Fruit fly (Drosophila melanogaster) whole organism: ENCODE measurements around the gene Eno.

Source experiments
- CG8478 ChIP-seq: fragments of >200 bp; optimal IDR thresholded peaks from 2 replicates; lab custom pipeline; 2018; ENCODE audit warnings: inconsistent platforms
- Dll ChIP-seq: fragments of >200 bp; optimal IDR thresholded peaks from 2 replicates; lab custom pipeline; 2017
- EcR ChIP-seq, 2 experiments: fragments of >200 bp; optimal IDR thresholded peaks; 2 replicates each; lab custom pipeline; 2017; ENCODE audit warnings: missing biosample characterization in 2 of 2, missing genetic modification characterization in 2 of 2, missing genetic modification reagents in 2 of 2
- pan ChIP-seq: fragments of >200 bp; optimal IDR thresholded peaks from 2 replicates; lab custom pipeline; 2017
- psq ChIP-seq: fragments of >200 bp; optimal IDR thresholded peaks from 2 replicates; lab custom pipeline; 2017
- usp ChIP-seq: fragments of >200 bp; optimal IDR thresholded peaks from 2 replicates; lab custom pipeline; 2017; ENCODE audit warnings: missing biosample characterization, missing genetic modification characterization, mixed read lengths

Gene Eno

dm6 chr2L:1729607-1730011, at the start of gene Eno, which contains the start of gene CG31937:
TSS of gene Eno (minus strand) at chr2L:1729636.
TSS of gene CG31937 (plus strand) at chr2L:1729887.
- TF ChIP-seq Dll (no peak), CG8478 (no peak), EcR (GFP tag; optimal IDR thresholded peaks at IDR 0.05; lab: Kevin White, UChicago) (no peak), pan (lab: Kevin White, UChicago) (no peak), usp (GFP tag; lab: Kevin White, UChicago) (no peak), psq (lab: Kevin White, UChicago) (no peak)

dm6 chr2L:1758853-1759252, 29.4 kb upstream of the Eno start, which contains the start of gene CG17650:
TSS of gene CG17650 (minus strand) at chr2L:1759093.
- no peak for TF ChIP-seq CG8478
- TF ChIP-seq pan (lab: Kevin White, UChicago), result no peak
- TF ChIP-seq EcR (GFP tag; optimal IDR thresholded peaks at IDR 0.05; lab: Kevin White, UChicago), result no peak
- TF ChIP-seq psq (lab: Kevin White, UChicago), result no peak
- no peak for TF ChIP-seq usp (GFP tag; lab: Kevin White, UChicago)
- TF ChIP-seq Dll, result no peak

dm6 chr2L:1756351-1756750, 26.9 kb upstream of the Eno start, which contains the start of gene Gr22f:
TSS of gene Gr22f (minus strand) at chr2L:1756451.
- no peak for TF ChIP-seq usp (GFP tag; lab: Kevin White, UChicago)
- TF ChIP-seq pan (lab: Kevin White, UChicago), result no peak
- no peak for TF ChIP-seq EcR (GFP tag; optimal IDR thresholded peaks at IDR 0.05; lab: Kevin White, UChicago)

- no peak for TF ChIP-seq psq (lab: Kevin White, UChicago)
- TF ChIP-seq pan (lab: Kevin White, UChicago), result no peak
- no peak for TF ChIP-seq usp (GFP tag; lab: Kevin White, UChicago)
- TF ChIP-seq EcR (GFP tag; optimal IDR thresholded peaks at IDR 0.05; lab: Kevin White, UChicago), result no peak
- no peak for TF ChIP-seq CG8478
- no peak for TF ChIP-seq Dll
These were observed 22.5 kb upstream of the Eno start, which contains the start of the genes CG17712 and CG17648 for dm6 chr2L:1751953-1752352. TSS of gene CG17712 (minus strand) at chr2L:1752122. TSS of gene CG17648 (plus strand) at chr2L:1752308.

dm6 chr2L:1748410-1748809, 19.0 kb upstream of the Eno start:
- TF ChIP-seq pan (lab: Kevin White, UChicago) (no peak), CG8478 (no peak), psq (lab: Kevin White, UChicago) (no peak), usp (GFP tag; lab: Kevin White, UChicago) (no peak), EcR (GFP tag; optimal IDR thresholded peaks at IDR 0.05; lab: Kevin White, UChicago) (no peak), Dll (no peak)

dm6 chr2L:1743800-1744199, 14.4 kb upstream of the Eno start:
- TF ChIP-seq Dll, result no peak
- TF ChIP-seq usp (GFP tag; lab: Kevin White, UChicago), result no peak
- no peak for TF ChIP-seq EcR (GFP tag; optimal IDR thresholded peaks at IDR 0.05; lab: Kevin White, UChicago)
- TF ChIP-seq psq (lab: Kevin White, UChicago), result no peak
- TF ChIP-seq pan (lab: Kevin White, UChicago), result no peak
- TF ChIP-seq CG8478, result no peak

dm6 chr2L:1740095-1740494, 10.7 kb upstream of the Eno start:
- TF ChIP-seq pan (lab: Kevin White, UChicago) (no peak), Dll (no peak), psq (lab: Kevin White, UChicago) (no peak), usp (GFP tag; lab: Kevin White, UChicago) (no peak), EcR (GFP tag; optimal IDR thresholded peaks at IDR 0.05; lab: Kevin White, UChicago) (no peak), CG8478 (no peak)

- TF ChIP-seq CG8478, result no peak
- no peak for TF ChIP-seq Dll
- no peak for TF ChIP-seq usp (GFP tag; lab: Kevin White, UChicago)
- TF ChIP-seq pan (lab: Kevin White, UChicago), result no peak
- TF ChIP-seq EcR (GFP tag; optimal IDR thresholded peaks at IDR 0.05; lab: Kevin White, UChicago), result no peak
- no peak for TF ChIP-seq psq (lab: Kevin White, UChicago)
These were observed 8.6 kb upstream of the Eno start for dm6 chr2L:1738054-1738453.

- TF ChIP-seq pan (lab: Kevin White, UChicago) (peak; percentile 49), usp (GFP tag; lab: Kevin White, UChicago) (no peak)
These were observed 7.7 kb upstream of the Eno start for dm6 chr2L:1737057-1737581.

dm6 chr2L:1735133-1735532, 5.7 kb upstream of the Eno start:
- TF ChIP-seq Dll (no peak), EcR (GFP tag; optimal IDR thresholded peaks at IDR 0.05; lab: Kevin White, UChicago) (no peak), usp (GFP tag; lab: Kevin White, UChicago) (no peak), CG8478 (no peak), pan (lab: Kevin White, UChicago) (no peak), psq (lab: Kevin White, UChicago) (no peak)

- TF ChIP-seq EcR (GFP tag; optimal IDR thresholded peaks at IDR 0.05; lab: Kevin White, UChicago) (peak in 1 of 2 experiments; percentile 53), psq (lab: Kevin White, UChicago) (no peak)
These were observed 3.8 kb upstream of the Eno start for dm6 chr2L:1733155-1733813.

dm6 chr2L:1732189-1732588, 2.8 kb upstream of the Eno start, which contains the start of the genes CG17652 and CG17646:
TSS of gene CG17652 (minus strand) at chr2L:1732356.
TSS of gene CG17646 (plus strand) at chr2L:1732524.
- no peak for TF ChIP-seq psq (lab: Kevin White, UChicago)
- no peak for TF ChIP-seq Dll
- TF ChIP-seq EcR (GFP tag; optimal IDR thresholded peaks at IDR 0.05; lab: Kevin White, UChicago), result no peak
